Fruit fly (Drosophila melanogaster) whole organism, embryonic: ENCODE data around the gene CG10347.

Experiments used
- Atf-2 ChIP-seq: fragments of 200-800 bp; sonication (Bioruptor generic); optimal IDR thresholded peaks from 2 replicates; lab custom pipeline; 2016; ENCODE audit warnings: missing biosample characterization, missing genetic modification characterization
- BtbVII ChIP-seq: fragments of 200-800 bp; sonication (Bioruptor generic); optimal IDR thresholded peaks from 3 replicates; lab custom pipeline; 2017; ENCODE audit warnings: missing biosample characterization, mild to moderate bottlenecking, missing genetic modification characterization
- CG11093 ChIP-seq: fragments of 200-800 bp; sonication (Bioruptor generic); IDR thresholded peaks from 3 replicates; pipeline ENCODE4 v1.3.6; 2022; ENCODE audit warnings: missing biosample characterization, missing genetic modification characterization
- CG11247 ChIP-seq: fragments of 200-800 bp; sonication (Bioruptor generic); IDR thresholded peaks from 2 replicates; pipeline ENCODE4 v1.3.6; 2022; ENCODE audit warnings: missing biosample characterization, missing genetic modification characterization
- CG12071 ChIP-seq: fragments of 200-800 bp; sonication (Bioruptor generic); optimal IDR thresholded peaks from 3 replicates; lab custom pipeline; 2018; ENCODE audit warnings: missing biosample characterization, mild to moderate bottlenecking, missing genetic modification characterization
- CG14710 ChIP-seq: fragments of 200-800 bp; sonication (Bioruptor generic); optimal IDR thresholded peaks from 3 replicates; lab custom pipeline; 2019; ENCODE audit warnings: missing biosample characterization, mild to moderate bottlenecking, missing genetic modification characterization, moderate library complexity
- CG15601 ChIP-seq: fragments of 200-800 bp; sonication (Bioruptor generic); optimal IDR thresholded peaks from 3 replicates; lab custom pipeline; 2019; ENCODE audit warnings: missing biosample characterization, mild to moderate bottlenecking, missing genetic modification characterization, moderate library complexity
- CG17186 ChIP-seq: fragments of 200-800 bp; sonication (Bioruptor generic); optimal IDR thresholded peaks from 3 replicates; lab custom pipeline; 2017; ENCODE audit warnings: missing biosample characterization, missing genetic modification reagents, missing genetic modification characterization
- CG17385 ChIP-seq: fragments of 200-800 bp; sonication (Bioruptor generic); optimal IDR thresholded peaks from 3 replicates; lab custom pipeline; 2018; ENCODE audit warnings: missing biosample characterization, mild to moderate bottlenecking, missing genetic modification characterization
- CG2116 ChIP-seq: fragments of 200-800 bp; sonication (Bioruptor generic); optimal IDR thresholded peaks from 3 replicates; lab custom pipeline; 2018; ENCODE audit warnings: missing biosample characterization, mild to moderate bottlenecking, missing genetic modification characterization
- CG2712 ChIP-seq: fragments of 200-800 bp; optimal IDR thresholded peaks from 3 replicates; lab custom pipeline; 2019; ENCODE audit warnings: missing biosample characterization, mild to moderate bottlenecking, missing genetic modification characterization, moderate library complexity
- CG33557 ChIP-seq: fragments of 200-800 bp; sonication (Bioruptor generic); optimal IDR thresholded peaks from 2 replicates; lab custom pipeline; 2019; ENCODE audit warnings: missing biosample characterization, mild to moderate bottlenecking, missing genetic modification characterization, moderate library complexity
- CG3407 ChIP-seq: fragments of 200-800 bp; sonication (Bioruptor generic); optimal IDR thresholded peaks from 2 replicates; lab custom pipeline; 2018; ENCODE audit warnings: missing biosample characterization, mild to moderate bottlenecking, missing genetic modification characterization
- CG34224 ChIP-seq: fragments of 200-800 bp; sonication (Bioruptor generic); IDR thresholded peaks from 3 replicates; pipeline ENCODE4 v1.3.6; 2022; ENCODE audit warnings: missing biosample characterization, missing genetic modification characterization; ENCODE audit not compliant: partially characterized antibody
- CG34376 ChIP-seq: fragments of 200-800 bp; sonication (Bioruptor generic); optimal IDR thresholded peaks from 2 replicates; lab custom pipeline; 2018; ENCODE audit warnings: missing biosample characterization, mild to moderate bottlenecking, missing genetic modification characterization
- CG43689 ChIP-seq: fragments of 200-800 bp; sonication (Bioruptor generic); IDR thresholded peaks from 2 replicates; pipeline ENCODE4 v1.3.6; 2022; ENCODE audit warnings: missing biosample characterization, missing genetic modification characterization
- CG4854 ChIP-seq: fragments of 200-800 bp; sonication (Bioruptor generic); optimal IDR thresholded peaks from 2 replicates; lab custom pipeline; 2016; ENCODE audit warnings: missing biosample characterization, missing genetic modification characterization, inconsistent platforms
- CG6175 ChIP-seq: fragments of 200-800 bp; sonication (Bioruptor generic); IDR thresholded peaks from 3 replicates; pipeline ENCODE4 v1.3.6; 2022; ENCODE audit warnings: missing biosample characterization, missing genetic modification characterization
- CG6654 ChIP-seq: fragments of 200-800 bp; sonication (Bioruptor generic); optimal IDR thresholded peaks from 2 replicates; lab custom pipeline; 2017; ENCODE audit warnings: missing biosample characterization, mild to moderate bottlenecking, missing genetic modification characterization
- CG6689 ChIP-seq: fragments of 200-800 bp; sonication (Bioruptor generic); IDR thresholded peaks from 2 replicates; pipeline ENCODE4 v1.3.6; 2022; ENCODE audit warnings: missing biosample characterization, missing genetic modification characterization
- CG7963 ChIP-seq: fragments of 200-800 bp; sonication (Bioruptor generic); IDR thresholded peaks from 3 replicates; pipeline ENCODE4 v1.3.6; 2022; ENCODE audit warnings: missing biosample characterization, missing genetic modification characterization; ENCODE audit not compliant: partially characterized antibody
- CG7987 ChIP-seq: fragments of 200-800 bp; sonication (Bioruptor generic); optimal IDR thresholded peaks from 2 replicates; lab custom pipeline; 2018; ENCODE audit warnings: missing biosample characterization, mild to moderate bottlenecking, missing genetic modification characterization, moderate library complexity
- CG9609 ChIP-seq: fragments of 200-800 bp; sonication (Bioruptor generic); optimal IDR thresholded peaks from 3 replicates; lab custom pipeline; 2016; ENCODE audit warnings: missing biosample characterization, missing genetic modification characterization
- CG9797 ChIP-seq: fragments of 200-800 bp; sonication (Bioruptor generic); optimal IDR thresholded peaks from 3 replicates; lab custom pipeline; 2018; ENCODE audit warnings: missing biosample characterization, mild to moderate bottlenecking, missing genetic modification characterization
- CTCF ChIP-seq: fragments of 200-800 bp; sonication (Bioruptor generic); optimal IDR thresholded peaks from 2 replicates; lab custom pipeline; 2017; ENCODE audit warnings: missing biosample characterization, mild to moderate bottlenecking, missing genetic modification characterization, moderate library complexity
- CrebB ChIP-seq: fragments of 200-800 bp; sonication (Bioruptor generic); optimal IDR thresholded peaks from 3 replicates; lab custom pipeline; 2018; ENCODE audit warnings: missing biosample characterization, mild to moderate bottlenecking, missing genetic modification characterization
- Dfd ChIP-seq, 2 experiments: fragments of >200 bp; optimal IDR thresholded peaks; 2 replicates each; lab custom pipeline; 2017; ENCODE audit warnings: missing biosample characterization in 2 of 2, missing genetic modification characterization in 2 of 2
- Dll ChIP-seq: fragments of 200-800 bp; sonication (Bioruptor generic); IDR thresholded peaks from 4 replicates; pipeline ENCODE4 v1.3.6; 2022; ENCODE audit warnings: missing biosample characterization, missing genetic modification characterization; ENCODE audit not compliant: partially characterized antibody
- E2f1 ChIP-seq: fragments of 200-800 bp; sonication (Bioruptor generic); IDR thresholded peaks from 2 replicates; pipeline ENCODE4 v1.3.6; 2022; ENCODE audit warnings: missing biosample characterization, missing genetic modification characterization
- HmgZ ChIP-seq: fragments of 200-800 bp; sonication (Bioruptor generic); optimal IDR thresholded peaks from 2 replicates; lab custom pipeline; 2018; ENCODE audit warnings: missing biosample characterization, mild to moderate bottlenecking, missing genetic modification characterization
- Med ChIP-seq: fragments of 200-800 bp; sonication (Bioruptor generic); peaks from one replicate; lab custom pipeline; 2016; ENCODE audit warnings: missing biosample characterization, missing genetic modification characterization, mild to moderate bottlenecking, inconsistent platforms, moderate library complexity
- Meics ChIP-seq: fragments of 200-800 bp; sonication (Bioruptor generic); optimal IDR thresholded peaks from 2 replicates; lab custom pipeline; 2017; ENCODE audit warnings: missing biosample characterization, mild to moderate bottlenecking, missing genetic modification characterization
- NFAT ChIP-seq: fragments of 200-800 bp; sonication (Bioruptor generic); IDR thresholded peaks from 2 replicates; pipeline ENCODE4 v1.3.6; 2022; ENCODE audit warnings: missing biosample characterization, missing genetic modification characterization
- Neu2 ChIP-seq: fragments of 200-800 bp; sonication (Bioruptor generic); optimal IDR thresholded peaks from 3 replicates; lab custom pipeline; 2016; ENCODE audit warnings: missing biosample characterization, missing genetic modification characterization, borderline replicate concordance
- Side ChIP-seq: fragments of 200-800 bp; sonication (Bioruptor generic); optimal IDR thresholded peaks from 2 replicates; lab custom pipeline; 2016; ENCODE audit warnings: missing biosample characterization, missing genetic modification characterization
- Spps ChIP-seq: fragments of 200-800 bp; sonication (Bioruptor generic); optimal IDR thresholded peaks from 2 replicates; lab custom pipeline; 2018; ENCODE audit warnings: missing biosample characterization, mild to moderate bottlenecking, missing genetic modification characterization
- Ssrp ChIP-seq: fragments of 200-800 bp; sonication (Bioruptor generic); optimal IDR thresholded peaks from 2 replicates; lab custom pipeline; 2018; ENCODE audit warnings: missing biosample characterization, mild to moderate bottlenecking, missing genetic modification characterization, moderate library complexity
- Usf ChIP-seq: fragments of 200-800 bp; sonication (Bioruptor generic); optimal IDR thresholded peaks from 2 replicates; lab custom pipeline; 2017; ENCODE audit warnings: missing genotype, missing biosample characterization, missing genetic modification characterization
- danr ChIP-seq: fragments of 200-800 bp; sonication (Bioruptor generic); IDR thresholded peaks from 2 replicates; pipeline ENCODE4 v1.3.6; 2022; ENCODE audit warnings: missing biosample characterization, missing genetic modification characterization
- disco-r ChIP-seq: fragments of 200-800 bp; sonication (Bioruptor generic); optimal IDR thresholded peaks from 2 replicates; lab custom pipeline; 2016; ENCODE audit warnings: missing biosample characterization, missing genetic modification characterization
- dpn ChIP-seq, 2 experiments: fragments of 200-800 bp; sonication (Bioruptor generic); optimal IDR thresholded peaks; 3 replicates each; lab custom pipeline; 2016; ENCODE audit warnings: missing biosample characterization in 2 of 2, missing genetic modification characterization in 2 of 2
- fd3F ChIP-seq: fragments of 200-800 bp; sonication (Bioruptor generic); optimal IDR thresholded peaks from 2 replicates; lab custom pipeline; 2018; ENCODE audit warnings: missing biosample characterization, mild to moderate bottlenecking, missing genetic modification characterization, moderate library complexity
- gce ChIP-seq: fragments of 200-800 bp; sonication (Bioruptor generic); IDR thresholded peaks from 3 replicates; pipeline ENCODE4 v1.3.6; 2022; ENCODE audit warnings: missing biosample characterization, missing genetic modification characterization
- gsb-n ChIP-seq: fragments of 200-800 bp; sonication (Bioruptor generic); optimal IDR thresholded peaks from 3 replicates; lab custom pipeline; 2018; ENCODE audit warnings: missing biosample characterization, mild to moderate bottlenecking, missing genetic modification characterization
- jing ChIP-seq: fragments of 200-800 bp; sonication (Bioruptor generic); optimal IDR thresholded peaks from 2 replicates; lab custom pipeline; 2018; ENCODE audit warnings: missing biosample characterization, mild to moderate bottlenecking, missing genetic modification characterization
- lab ChIP-seq: fragments of 200-800 bp; sonication (Bioruptor generic); optimal IDR thresholded peaks from 3 replicates; lab custom pipeline; 2017; ENCODE audit warnings: missing biosample characterization, missing genetic modification characterization, mild to moderate bottlenecking, moderate library complexity, missing genetic modification reagents
- peb ChIP-seq: fragments of 200-800 bp; sonication (Bioruptor generic); IDR thresholded peaks from 2 replicates; pipeline ENCODE4 v1.3.6; 2022; ENCODE audit warnings: missing biosample characterization, missing genetic modification characterization
- salm ChIP-seq: fragments of 200-800 bp; sonication (Bioruptor generic); optimal IDR thresholded peaks from 2 replicates; lab custom pipeline; 2018; ENCODE audit warnings: missing biosample characterization, mild to moderate bottlenecking, missing genetic modification characterization
- scrt ChIP-seq: fragments of 200-800 bp; sonication (Bioruptor generic); optimal IDR thresholded peaks from 2 replicates; lab custom pipeline; 2018; ENCODE audit warnings: missing biosample characterization, mild to moderate bottlenecking, missing genetic modification characterization, moderate library complexity
- slbo ChIP-seq: fragments of 200-800 bp; sonication (Bioruptor generic); IDR thresholded peaks from 2 replicates; pipeline ENCODE4 v1.3.6; 2022; ENCODE audit warnings: missing biosample characterization, missing genetic modification characterization
- trem ChIP-seq: fragments of 200-800 bp; optimal IDR thresholded peaks from 3 replicates; lab custom pipeline; 2019; ENCODE audit warnings: missing biosample characterization, mild to moderate bottlenecking, missing genetic modification characterization, moderate library complexity
- zen ChIP-seq: fragments of 200-800 bp; sonication (Bioruptor generic); optimal IDR thresholded peaks from 3 replicates; lab custom pipeline; 2018; ENCODE audit warnings: missing biosample characterization, mild to moderate bottlenecking, missing genetic modification characterization, moderate library complexity

CG10347 gene

dm6 chrX:11823003-11823402, 31.7 kb downstream of the CG10347 start (continued):
- TF ChIP-seq CG2116 (no peak), Med (GFP tag; lab: Kevin White, UChicago) (peak; percentile 88), CrebB (tag; lab: Kevin White, UChicago) (peak; percentile 32), CG6175 (GFP tag; lab: Robert Waterston, UW) (no peak), disco-r (GFP tag; lab: Kevin White, UChicago) (no peak), Ssrp (tag; lab: Kevin White, UChicago) (no peak), E2f1 (GFP tag; lab: Robert Waterston, UW) (no peak), CG15601 (peak; percentile 61), CG34224 (GFP tag; lab: Robert Waterston, UW) (no peak), CG34376 (GFP tag; lab: Kevin White, UChicago) (peak; percentile 4), CG17385 (GFP tag; lab: Kevin White, UChicago) (peak; percentile 22), CG9609 (GFP tag; lab: Kevin White, UChicago) (no peak), BtbVII (GFP tag; lab: Kevin White, UChicago) (no peak), Usf (GFP tag; lab: Kevin White, UChicago) (no peak), scrt (GFP tag; lab: Kevin White, UChicago) (no peak), CTCF (GFP tag; lab: Kevin White, UChicago) (no peak), CG14710 (peak; percentile 36), slbo (GFP tag; lab: Robert Waterston, UW) (no peak), peb (GFP tag; lab: Robert Waterston, UW) (no peak), CG33557 (peak; percentile 33), CG9797 (GFP tag; lab: Kevin White, UChicago) (no peak), jing (no peak), lab (GFP tag; lab: Kevin White, UChicago) (no peak), gsb-n (no peak), CG4854 (GFP tag; lab: Kevin White, UChicago) (no peak), CG2712 (tag; lab: Kevin White, UChicago) (no peak), fd3F (GFP tag; lab: Kevin White, UChicago) (no peak), CG7987 (no peak), CG12071 (GFP tag; lab: Kevin White, UChicago) (no peak), HmgZ (peak; percentile 21), Atf-2 (GFP tag; lab: Kevin White, UChicago) (no peak), salm (tag; lab: Kevin White, UChicago) (no peak), Dll (GFP tag; lab: Robert Waterston, UW) (no peak), CG11093 (GFP tag; lab: Robert Waterston, UW) (no peak), dpn (GFP tag; optimal IDR thresholded peaks at IDR 0.05; lab: Kevin White, UChicago) (no peak), CG6654 (GFP tag; lab: Kevin White, UChicago) (no peak), danr (GFP tag; lab: Robert Waterston, UW) (no peak), CG17186 (no peak), Dfd (GFP tag; optimal IDR thresholded peaks at IDR 0.05; lab: Kevin White, UChicago) (no peak), NFAT (no peak), CG11247 (GFP tag; lab: Robert Waterston, UW) (no peak), gce (no peak), Spps (tag; lab: Kevin White, UChicago) (peak; percentile 27), Meics (GFP tag; lab: Kevin White, UChicago) (no peak), Neu2 (GFP tag; lab: Kevin White, UChicago) (no peak), CG43689 (no peak), CG6689 (0 out of 2 replicates have a peak, but pooled peaks have one; percentile 21), Side (GFP tag; lab: Kevin White, UChicago) (no peak), CG7963 (GFP tag; lab: Robert Waterston, UW) (no peak), zen (tag; lab: Kevin White, UChicago) (no peak), trem (tag; lab: Kevin White, UChicago) (no peak), CG3407 (GFP tag; lab: Kevin White, UChicago) (peak; percentile 55)
